Worm (Caenorhabditis elegans) whole organism, L4 larva: ENCODE measurements around the gene str-20.

ENCODE experiments used
- D1046.2 ChIP-seq: fragments of 200-800 bp; sonication (Bioruptor generic); IDR thresholded peaks from 2 replicates; pipeline ENCODE4 v1.3.6; 2022; ENCODE audit warnings: missing genetic modification characterization, missing compliant biosample characterization
- T20F7.1 ChIP-seq: fragments of 200-800 bp; sonication (Bioruptor generic); optimal IDR thresholded peaks from 2 replicates; lab custom pipeline; 2018; ENCODE audit warnings: mild to moderate bottlenecking, missing genetic modification characterization, missing compliant biosample characterization
- aha-1 ChIP-seq: fragments of 150-350 bp; peaks from one replicate; lab custom pipeline; 2014; ENCODE audit warnings: missing biosample characterization, missing genetic modification characterization
- aly-2 ChIP-seq: sonication (generic microtip); optimal IDR thresholded peaks from 2 replicates; lab custom pipeline; 2018; ENCODE audit warnings: missing biosample characterization, missing genetic modification characterization
- attf-4 ChIP-seq: sonication (generic microtip); optimal IDR thresholded peaks from 3 replicates; lab custom pipeline; 2017; ENCODE audit warnings: missing biosample characterization, missing genetic modification characterization
- ceh-44 ChIP-seq: fragments of 200-800 bp; sonication (Bioruptor generic); IDR thresholded peaks from 2 replicates; pipeline ENCODE4 v1.3.6; 2022; ENCODE audit warnings: missing genetic modification reagents, missing genetic modification characterization, missing compliant biosample characterization
- ceh-62 ChIP-seq: sonication (generic microtip); optimal IDR thresholded peaks from 2 replicates; lab custom pipeline; 2017; ENCODE audit warnings: missing biosample characterization, missing genetic modification characterization
- ces-1 ChIP-seq: fragments of 150-350 bp; sonication (generic microtip); optimal IDR thresholded peaks from 4 replicates; lab custom pipeline; 2014; ENCODE audit warnings: missing biosample characterization, missing genetic modification reagents, missing genetic modification characterization
- ctbp-1 ChIP-seq: fragments of 200-800 bp; sonication (Bioruptor generic); IDR thresholded peaks from 2 replicates; pipeline ENCODE4 v1.3.6; 2022; ENCODE audit warnings: missing genetic modification reagents, missing genetic modification characterization, missing compliant biosample characterization
- daf-12 ChIP-seq: fragments of 150-350 bp; optimal IDR thresholded peaks from 2 replicates; lab custom pipeline; 2014; ENCODE audit warnings: missing biosample characterization, missing genetic modification reagents, missing genetic modification characterization
- daf-19 ChIP-seq: fragments of 200-800 bp; sonication (Bioruptor generic); conservative IDR thresholded peaks from 2 replicates; pipeline ENCODE4 v1.3.6; 2022; ENCODE audit warnings: missing genetic modification characterization, missing compliant biosample characterization
- daf-8 ChIP-seq: fragments of 200-800 bp; sonication (Bioruptor generic); IDR thresholded peaks from 2 replicates; pipeline ENCODE4 v1.3.6; 2022; ENCODE audit warnings: missing genetic modification characterization, missing compliant biosample characterization
- dmd-8 ChIP-seq: fragments of 200-800 bp; sonication (Bioruptor generic); IDR thresholded peaks from 2 replicates; pipeline ENCODE4 v1.3.6; 2022; ENCODE audit warnings: missing genetic modification characterization, missing compliant biosample characterization
- dpl-1 ChIP-seq: fragments of 150-350 bp; optimal IDR thresholded peaks from 2 replicates; lab custom pipeline; 2014; ENCODE audit warnings: missing biosample characterization, missing genetic modification reagents, missing genetic modification characterization
- dve-1 ChIP-seq: sonication (generic microtip); optimal IDR thresholded peaks from 2 replicates; lab custom pipeline; 2017; ENCODE audit warnings: antibody characterized with exemption, mild to moderate bottlenecking, missing genetic modification characterization, missing compliant biosample characterization; ENCODE audit not compliant: insufficient read depth
- egl-43 ChIP-seq: fragments of 200-800 bp; sonication (Bioruptor generic); IDR thresholded peaks from 2 replicates; pipeline ENCODE4 v1.3.6; 2022; ENCODE audit warnings: missing genetic modification reagents, missing genetic modification characterization, missing compliant biosample characterization
- fkh-10 ChIP-seq: fragments of 150-350 bp; optimal IDR thresholded peaks from 2 replicates; lab custom pipeline; 2014; ENCODE audit warnings: missing biosample characterization, missing genetic modification reagents, missing genetic modification characterization
- hlh-11 ChIP-seq: fragments of 200-800 bp; sonication (Bioruptor generic); optimal IDR thresholded peaks from 2 replicates; lab custom pipeline; 2018; ENCODE audit warnings: mild to moderate bottlenecking, missing genetic modification characterization, missing compliant biosample characterization
- hlh-30 ChIP-seq: sonication (generic microtip); optimal IDR thresholded peaks from 2 replicates; lab custom pipeline; 2017; ENCODE audit warnings: antibody characterized with exemption, mild to moderate bottlenecking, missing genetic modification characterization, missing compliant biosample characterization; ENCODE audit not compliant: insufficient read depth
- lin-1 ChIP-seq: fragments of 200-800 bp; sonication (Bioruptor generic); IDR thresholded peaks from 2 replicates; pipeline ENCODE4 v1.3.6; 2022; ENCODE audit warnings: missing genetic modification reagents, missing genetic modification characterization, missing compliant biosample characterization
- lin-15B ChIP-seq: fragments of 150-350 bp; sonication (generic microtip); optimal IDR thresholded peaks from 3 replicates; lab custom pipeline; 2014; ENCODE audit warnings: missing biosample characterization, missing genetic modification characterization
- lin-29 ChIP-seq: fragments of 200-800 bp; sonication (Bioruptor generic); IDR thresholded peaks from 2 replicates; pipeline ENCODE4 v1.3.6; 2022; ENCODE audit warnings: missing genetic modification reagents, missing genetic modification characterization, missing compliant biosample characterization
- lin-39 ChIP-seq: fragments of 150-350 bp; optimal IDR thresholded peaks from 2 replicates; lab custom pipeline; 2014; ENCODE audit warnings: missing biosample characterization, missing genetic modification reagents, missing genetic modification characterization
- lsy-2 ChIP-seq, 2 experiments: fragments of 150-350 bp in 1 of 2; sonication (generic microtip) in 1 of 2; optimal IDR thresholded peaks; 2 replicates each; lab custom pipeline; 2014 to 2017; ENCODE audit warnings: missing biosample characterization in 2 of 2, missing genetic modification characterization in 2 of 2
- mep-1 ChIP-seq: fragments of 150-350 bp; sonication (generic microtip); optimal IDR thresholded peaks from 3 replicates; lab custom pipeline; 2014; ENCODE audit warnings: missing biosample characterization, missing genetic modification characterization
- mxl-3 ChIP-seq: fragments of 200-800 bp; sonication (Bioruptor generic); optimal IDR thresholded peaks from 2 replicates; lab custom pipeline; 2018; ENCODE audit warnings: mild to moderate bottlenecking, missing genetic modification characterization, missing compliant biosample characterization
- nhr-237 ChIP-seq: sonication (generic microtip); optimal IDR thresholded peaks from 2 replicates; lab custom pipeline; 2017; ENCODE audit warnings: missing biosample characterization, missing genetic modification characterization
- nhr-28 ChIP-seq: fragments of 150-350 bp; optimal IDR thresholded peaks from 2 replicates; lab custom pipeline; 2014; ENCODE audit warnings: missing biosample characterization, missing genetic modification characterization
- nhr-41 ChIP-seq: fragments of 200-800 bp; sonication (Bioruptor generic); IDR thresholded peaks from 2 replicates; pipeline ENCODE4 v1.3.6; 2022; ENCODE audit warnings: missing genetic modification reagents, missing genetic modification characterization, missing compliant biosample characterization
- nhr-6 ChIP-seq: fragments of 150-350 bp; optimal IDR thresholded peaks from 2 replicates; lab custom pipeline; 2014; ENCODE audit warnings: missing biosample characterization, missing genetic modification characterization
- pqm-1 ChIP-seq: sonication (generic microtip); optimal IDR thresholded peaks from 2 replicates; lab custom pipeline; 2017; ENCODE audit warnings: missing biosample characterization, missing genetic modification characterization
- rbr-2 ChIP-seq: sonication (generic microtip); optimal IDR thresholded peaks from 2 replicates; lab custom pipeline; 2016; ENCODE audit warnings: missing genotype, missing genetic modification characterization, missing compliant biosample characterization
- spr-1 ChIP-seq: sonication (generic microtip); optimal IDR thresholded peaks from 2 replicates; lab custom pipeline; 2016; ENCODE audit warnings: mild to moderate bottlenecking, missing genetic modification characterization, missing compliant biosample characterization
- spr-3 ChIP-seq: fragments of 200-800 bp; sonication (Bioruptor generic); optimal IDR thresholded peaks from 2 replicates; lab custom pipeline; 2018; ENCODE audit warnings: mild to moderate bottlenecking, missing genetic modification characterization, missing compliant biosample characterization
- unc-130 ChIP-seq: sonication (generic microtip); optimal IDR thresholded peaks from 2 replicates; lab custom pipeline; 2016; ENCODE audit warnings: missing genetic modification reagents, missing genetic modification characterization, missing compliant biosample characterization
- unc-39 ChIP-seq: sonication (generic microtip); optimal IDR thresholded peaks from 2 replicates; lab custom pipeline; 2017; ENCODE audit warnings: missing biosample characterization, missing genetic modification characterization

str-20 gene

ce11 chrV:748044-748443 is 8.2 kb upstream of the str-20 start, which contains the start of gene sri-4:
Gene sri-4 (plus strand): TSS chrV:748344.
- TF ChIP-seq T20F7.1 (GFP tag; lab: Kevin White, UChicago) (no peak), fkh-10 (no peak), dve-1 (tag; lab: Kevin White, UChicago) (no peak), attf-4 (no peak), aha-1 (tag; lab: Kevin White, UChicago) (no peak), D1046.2 (no peak), spr-3 (no peak), daf-8 (GFP tag; lab: Robert Waterston, UW) (no peak)

- TF ChIP-seq lin-15B (tag; lab: Kevin White, UChicago) (no peak), spr-3 (no peak), dmd-8 (no peak), unc-39 (tag; lab: Kevin White, UChicago) (no peak)
- TF ChIP-seq, all 104 proteins: peak for 0
Observed at ce11 chrV:752679-753333, 3.5 kb upstream of the str-20 start, which contains the start of the genes str-262 and srp-1. Gene str-262 (minus strand): TSS chrV:752779. Gene srp-1 (plus strand): TSS chrV:753283.

ce11 chrV:761235-761634 is 5.0 kb downstream of the str-20 start, which contains the start of gene C05E4.15:
Gene C05E4.15 (minus strand): TSS chrV:761335.
- no peak for TF ChIP-seq lin-29
- no peak for TF ChIP-seq nhr-41 (GFP tag; lab: Robert Waterston, UW)
- TF ChIP-seq nhr-237 (tag; lab: Kevin White, UChicago) = no peak
- no peak for TF ChIP-seq spr-1 (tag; lab: Kevin White, UChicago)
- no peak for TF ChIP-seq lsy-2 (tag; optimal IDR thresholded peaks at IDR 0.05; lab: Kevin White, UChicago)
- no peak for TF ChIP-seq hlh-11
- no peak for TF ChIP-seq ceh-62
- no peak for TF ChIP-seq mep-1 (tag; lab: Kevin White, UChicago)
- no peak for TF ChIP-seq daf-19

- TF ChIP-seq lin-1 (GFP tag; lab: Robert Waterston, UW) = no peak
- no peak for TF ChIP-seq pqm-1 (tag; lab: Kevin White, UChicago)
- TF ChIP-seq nhr-28 = no peak
- TF ChIP-seq unc-130 (GFP tag; lab: Kevin White, UChicago) = no peak
- TF ChIP-seq nhr-6 (tag; lab: Kevin White, UChicago) = no peak
- TF ChIP-seq ctbp-1 = no peak
- no peak for TF ChIP-seq rbr-2 (tag; lab: Kevin White, UChicago)
- no peak for TF ChIP-seq dpl-1 (GFP tag; lab: Kevin White, UChicago)
- no peak for TF ChIP-seq ces-1
- TF ChIP-seq spr-3 = no peak
- no peak for TF ChIP-seq hlh-30 (tag; lab: Kevin White, UChicago)
- no peak for TF ChIP-seq daf-8 (GFP tag; lab: Robert Waterston, UW)
- TF ChIP-seq lin-39 (tag; lab: Kevin White, UChicago) = no peak
- TF ChIP-seq daf-12 = no peak
- TF ChIP-seq, all 104 proteins: peak for 0
Observed at ce11 chrV:761882-762281, 5.6 kb downstream of the str-20 start, which contains the start of gene C05E4.12. Gene C05E4.12 (minus strand): TSS chrV:761982.

ce11 chrV:762340-762739 is 6.1 kb downstream of the str-20 start, which contains the start of gene srp-2:
Gene srp-2 (plus strand): TSS chrV:762640.
- TF ChIP-seq ceh-44 (GFP tag; lab: Robert Waterston, UW) = no peak
- TF ChIP-seq aly-2 (tag; lab: Kevin White, UChicago) = no peak
- TF ChIP-seq egl-43 (GFP tag; lab: Robert Waterston, UW) = no peak
- TF ChIP-seq mxl-3 (GFP tag; lab: Kevin White, UChicago) = no peak
- no peak for TF ChIP-seq D1046.2
